Worm (Caenorhabditis elegans) whole organism, midembryonic: Measurements from ENCODE around the gene Y50D4C.12.

Experiments used
- ztf-23 ChIP-seq: fragments of 200-800 bp; sonication (Bioruptor generic); IDR thresholded peaks from 2 replicates; pipeline ENCODE4 v1.3.6; 2022; ENCODE audit warnings: missing genetic modification reagents, missing genetic modification characterization, missing compliant biosample characterization
- ztf-29 ChIP-seq: fragments of 200-800 bp; sonication (Bioruptor generic); IDR thresholded peaks from 2 replicates; pipeline ENCODE4 v1.3.6; 2022; ENCODE audit warnings: missing genetic modification reagents, missing genetic modification characterization, missing compliant biosample characterization

DNA sequence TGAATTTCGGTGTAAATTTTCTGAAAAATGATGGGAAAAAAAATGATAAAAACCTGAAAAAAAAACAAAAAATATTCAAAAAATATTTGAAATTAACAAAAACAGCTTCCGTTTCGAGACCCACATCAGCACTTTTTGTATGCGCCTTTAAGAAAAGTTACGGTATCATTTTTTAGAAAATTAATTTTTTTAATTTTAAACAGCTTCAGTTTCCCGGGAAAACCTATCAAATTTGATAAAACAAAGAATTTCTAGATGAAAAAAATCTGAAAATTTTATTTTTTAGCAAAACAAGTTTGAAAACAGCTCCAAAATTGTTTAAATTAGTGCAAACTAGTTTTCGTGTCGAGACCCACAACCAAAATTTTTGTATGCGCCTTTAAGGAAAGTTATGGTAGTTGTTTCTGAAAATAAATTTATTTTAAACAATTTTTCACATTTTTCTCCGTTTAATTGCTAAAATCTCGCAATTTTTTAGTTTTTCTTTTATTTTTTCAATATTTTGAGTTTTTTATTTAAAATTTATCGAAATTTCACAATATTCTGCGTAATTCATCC lies 13.3 kb upstream of the Y50D4C.12 start:
- no peak for TF ChIP-seq ztf-29
- no peak for TF ChIP-seq ztf-23
